Worm (Caenorhabditis elegans): ENCODE measurements around the gene sru-12.

- TF ChIP-seq nhr-77 (tag; optimal IDR thresholded peaks at IDR 0.05) (no peak), pqm-1 (tag; optimal IDR thresholded peaks at IDR 0.05) (no peak), zip-2 (tag; optimal IDR thresholded peaks at IDR 0.05) (no peak), ces-1 (GFP tag; optimal IDR thresholded peaks at IDR 0.05) (no peak), D1046.2 (GFP tag; IDR thresholded peaks at IDR 0.05) (no peak)
Measured at ce11 chrIV:13559020-13559419, 24.0 kb upstream of the sru-12 start.
